Worm (Caenorhabditis elegans): ENCODE results near the gene metl-1.

The metl-1 gene

ce11 chrII:11476410-11476809 is 3.0 kb upstream of the metl-1 start, which contains the start of gene W02B12.16:
TSS of gene W02B12.16 (minus strand) at chrII:11476510.
- TF ChIP-seq alr-1 (tag; optimal IDR thresholded peaks at IDR 0.05), result no peak
- TF ChIP-seq nhr-25 (tag; optimal IDR thresholded peaks at IDR 0.05), result no peak
- TF ChIP-seq ceh-16 (tag; optimal IDR thresholded peaks at IDR 0.05), result no peak
- TF ChIP-seq nhr-10 (tag; optimal IDR thresholded peaks at IDR 0.05), result no peak
- no peak for TF ChIP-seq dmd-4 (tag; optimal IDR thresholded peaks at IDR 0.05)
- TF ChIP-seq nhr-129 (tag; optimal IDR thresholded peaks at IDR 0.05), result no peak
- no peak for TF ChIP-seq sma-3 (GFP tag; optimal IDR thresholded peaks at IDR 0.05)
- no peak for TF ChIP-seq R02D3.7 (tag; optimal IDR thresholded peaks at IDR 0.05)
- no peak for TF ChIP-seq aly-2 (tag; optimal IDR thresholded peaks at IDR 0.05)
- no peak for TF ChIP-seq elt-1 (tag; optimal IDR thresholded peaks at IDR 0.05)
- no peak for TF ChIP-seq lin-39 (tag; optimal IDR thresholded peaks at IDR 0.05)

ce11 chrII:11472542-11472941 is 833 bp downstream of the metl-1 start:
- TF ChIP-seq nhr-21 (tag; optimal IDR thresholded peaks at IDR 0.05) (peak; percentile 79), blmp-1 (tag; optimal IDR thresholded peaks at IDR 0.05; ENCODE audit: insufficient read depth) (peak; percentile 95), nhr-25 (tag; optimal IDR thresholded peaks at IDR 0.05) (peak; percentile 62), nhr-129 (tag; optimal IDR thresholded peaks at IDR 0.05) (peak; percentile 36), ceh-16 (tag; optimal IDR thresholded peaks at IDR 0.05) (no peak), fos-1 (tag; optimal IDR thresholded peaks at IDR 0.05) (peak; percentile 81), sma-3 (GFP tag; optimal IDR thresholded peaks at IDR 0.05) (peak; percentile 53), sem-4 (tag; optimal IDR thresholded peaks at IDR 0.05) (peak; percentile 21), ama-1 (optimal IDR thresholded peaks at IDR 0.05) (no peak), mdl-1 (tag; optimal IDR thresholded peaks at IDR 0.05) (peak in 1 of 2 experiments; percentile 55), nhr-10 (tag; optimal IDR thresholded peaks at IDR 0.05) (no peak), sma-9 (GFP tag; optimal IDR thresholded peaks at IDR 0.05) (peak; percentile 80), sma-9 (tag; optimal IDR thresholded peaks at IDR 0.05) (no peak), lsy-2 (tag; optimal IDR thresholded peaks at IDR 0.05) (peak in 1 of 2 experiments; percentile 23), gmeb-1 (tag; optimal IDR thresholded peaks at IDR 0.05) (peak; percentile 25), C34F6.9 (tag; optimal IDR thresholded peaks at IDR 0.05) (peak; percentile 21), crh-2 (tag; optimal IDR thresholded peaks at IDR 0.05) (peak; percentile 42)

DNA sequence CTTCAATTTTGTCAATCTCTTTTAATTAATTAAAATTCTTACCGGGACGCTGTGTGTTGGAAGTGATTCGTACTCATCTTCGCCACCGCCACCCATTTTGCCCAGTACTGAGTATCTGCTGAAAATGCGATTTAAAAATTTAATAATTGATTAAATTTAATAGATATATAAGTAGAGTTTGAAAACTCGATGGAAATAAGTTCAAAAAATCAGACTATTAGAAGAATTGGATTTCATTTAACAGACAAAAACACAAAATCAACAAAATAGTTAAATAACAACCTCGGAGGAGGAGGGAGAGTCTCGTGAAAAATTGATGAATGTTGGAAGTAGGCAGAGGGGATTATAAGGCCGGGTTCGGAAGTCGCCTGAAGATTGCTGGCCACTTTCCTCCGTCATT is 1.5 kb downstream of the metl-1 start, which contains the start of gene mfn-1:
mfn-1 (minus strand) TSS at position 101 of the 400 bp plus-strand sequence.
- TF ChIP-seq nhr-77 (tag; optimal IDR thresholded peaks at IDR 0.05), result no peak
- no peak for TF ChIP-seq nhr-129 (tag; optimal IDR thresholded peaks at IDR 0.05)
- no peak for TF ChIP-seq sem-4 (tag; optimal IDR thresholded peaks at IDR 0.05)
- no peak for TF ChIP-seq blmp-1 (tag; optimal IDR thresholded peaks at IDR 0.05; ENCODE audit: insufficient read depth)
- no peak for TF ChIP-seq ztf-4 (tag; optimal IDR thresholded peaks at IDR 0.05)
- TF ChIP-seq mab-5 (tag; optimal IDR thresholded peaks at IDR 0.05), result no peak
- no peak for TF ChIP-seq ceh-82 (tag; optimal IDR thresholded peaks at IDR 0.05)
- no peak for TF ChIP-seq fos-1 (tag; optimal IDR thresholded peaks at IDR 0.05)
- TF ChIP-seq skn-1 (tag; optimal IDR thresholded peaks at IDR 0.05), result no peak
- TF ChIP-seq mbf-1 (tag; optimal IDR thresholded peaks at IDR 0.05), result no peak
- no peak for TF ChIP-seq ZK546.5 (tag; optimal IDR thresholded peaks at IDR 0.05)
- no peak for TF ChIP-seq unc-39 (tag; optimal IDR thresholded peaks at IDR 0.05)
- TF ChIP-seq alr-1 (tag; optimal IDR thresholded peaks at IDR 0.05), result no peak

ce11 chrII:11469574-11470108 is 3.7 kb downstream of the metl-1 start, which contains the start of gene cisd-1:
TSS of gene cisd-1 (minus strand) at chrII:11469624.
- TF ChIP-seq ztf-4 (tag; optimal IDR thresholded peaks at IDR 0.05), result no peak
- peak; percentile 40 for TF ChIP-seq crh-2 (tag; optimal IDR thresholded peaks at IDR 0.05)
- no peak for TF ChIP-seq dmd-4 (tag; optimal IDR thresholded peaks at IDR 0.05)
- peak in 1 of 2 experiments; percentile 14 for TF ChIP-seq lsy-2 (tag; optimal IDR thresholded peaks at IDR 0.05)
- TF ChIP-seq nhr-23 (tag; optimal IDR thresholded peaks at IDR 0.05), result no peak
- TF ChIP-seq C34F6.9 (tag; optimal IDR thresholded peaks at IDR 0.05), result peak; percentile 21
- TF ChIP-seq fos-1 (tag; optimal IDR thresholded peaks at IDR 0.05), result peak; percentile 58
- TF ChIP-seq nhr-237 (tag; optimal IDR thresholded peaks at IDR 0.05), result no peak
- TF ChIP-seq nhr-25 (tag; optimal IDR thresholded peaks at IDR 0.05), result no peak
- TF ChIP-seq sma-9 (GFP tag; optimal IDR thresholded peaks at IDR 0.05), result peak; percentile 17
- no peak for TF ChIP-seq sma-9 (tag; optimal IDR thresholded peaks at IDR 0.05)

ce11 chrII:11467541-11467940 is 5.8 kb downstream of the metl-1 start, which contains the start of gene klp-17:
TSS of gene klp-17 (minus strand) at chrII:11467641.
- no peak for TF ChIP-seq elt-1 (tag; optimal IDR thresholded peaks at IDR 0.05)
- TF ChIP-seq lin-11 (tag; optimal IDR thresholded peaks at IDR 0.05), result no peak
- TF ChIP-seq blmp-1 (tag; optimal IDR thresholded peaks at IDR 0.05; ENCODE audit: insufficient read depth), result no peak
- TF ChIP-seq nhr-77 (tag; optimal IDR thresholded peaks at IDR 0.05), result no peak
